Fruit fly (Drosophila melanogaster): Measurements from ENCODE around the gene Aplip1.

Aplip1 gene

dm6 chr3L:1208206-1208605 lies 12.1 kb downstream of the Aplip1 start (continued):
- no peak for TF ChIP-seq lov (optimal IDR thresholded peaks at IDR 0.05)
- TF ChIP-seq lov (GFP tag; IDR thresholded peaks at IDR 0.05) = no peak
- no peak for TF ChIP-seq C15 (GFP tag; IDR thresholded peaks at IDR 0.05)
- no peak for TF ChIP-seq Atf-2 (GFP tag; optimal IDR thresholded peaks at IDR 0.05)
- TF ChIP-seq CG9609 (GFP tag; optimal IDR thresholded peaks at IDR 0.05) = no peak
- peak; percentile 28 for TF ChIP-seq pros (GFP tag; optimal IDR thresholded peaks at IDR 0.05)
- 0 out of 2 replicates have a peak, but pooled peaks have one; percentile 37 for TF ChIP-seq tna (GFP tag; IDR thresholded peaks at IDR 0.05; ENCODE audit: partially characterized antibody)
- TF ChIP-seq CG12769 (tag; optimal IDR thresholded peaks at IDR 0.05) = peak; percentile 64
- no peak for TF ChIP-seq ac (GFP tag; optimal IDR thresholded peaks at IDR 0.05)
- TF ChIP-seq kah (GFP tag; optimal IDR thresholded peaks at IDR 0.05) = no peak
- no peak for TF ChIP-seq CG11085 (GFP tag; IDR thresholded peaks at IDR 0.05)
- no peak for TF ChIP-seq CG8290 (GFP tag; optimal IDR thresholded peaks at IDR 0.05)
- TF ChIP-seq CG8290 (tag; optimal IDR thresholded peaks at IDR 0.05) = peak in 1 of 2 experiments; percentile 7
- TF ChIP-seq CG10431 (GFP tag; optimal IDR thresholded peaks at IDR 0.05) = no peak
- no peak for TF ChIP-seq dan (GFP tag; IDR thresholded peaks at IDR 0.05)
- 0 out of 2 replicates have a peak, but pooled peaks have one; percentile 25 for TF ChIP-seq bbx (GFP tag; IDR thresholded peaks at IDR 0.05; ENCODE audit: partially characterized antibody)
- no peak for TF ChIP-seq CG17829 (tag; optimal IDR thresholded peaks at IDR 0.05)
- no peak for TF ChIP-seq dm (GFP tag; optimal IDR thresholded peaks at IDR 0.05)
- TF ChIP-seq CG30403 (GFP tag; optimal IDR thresholded peaks at IDR 0.05) = no peak
- no peak for TF ChIP-seq onecut (GFP tag; IDR thresholded peaks at IDR 0.05)
- no peak for TF ChIP-seq MBD-R2 (GFP tag; IDR thresholded peaks at IDR 0.05)
- TF ChIP-seq Blimp-1 (GFP tag; optimal IDR thresholded peaks at IDR 0.05) = peak; percentile 43
- TF ChIP-seq grau (tag; optimal IDR thresholded peaks at IDR 0.05) = no peak
- TF ChIP-seq tgo (GFP tag; IDR thresholded peaks at IDR 0.05) = no peak
- TF ChIP-seq gfzf (GFP tag; optimal IDR thresholded peaks at IDR 0.05) = no peak
- no peak for TF ChIP-seq CG15479 (GFP tag; optimal IDR thresholded peaks at IDR 0.05)
- TF ChIP-seq Dek (tag; optimal IDR thresholded peaks at IDR 0.05) = no peak
- no peak for TF ChIP-seq YL-1 (GFP tag; optimal IDR thresholded peaks at IDR 0.05)
- TF ChIP-seq tap (tag; optimal IDR thresholded peaks at IDR 0.05) = no peak
- peak; percentile 98 for TF ChIP-seq Deaf1 (tag; optimal IDR thresholded peaks at IDR 0.05)
- no peak for TF ChIP-seq CG18262 (tag; optimal IDR thresholded peaks at IDR 0.05)
- TF ChIP-seq CG12155 (GFP tag; optimal IDR thresholded peaks at IDR 0.05) = no peak
- no peak for TF ChIP-seq CG17568 (GFP tag; optimal IDR thresholded peaks at IDR 0.05)
- TF ChIP-seq CG13624 (GFP tag; optimal IDR thresholded peaks at IDR 0.05) = no peak
- TF ChIP-seq CG7839 (tag; optimal IDR thresholded peaks at IDR 0.05) = no peak
- peak; percentile 32; the same call in 1 of the 2 replicates for TF ChIP-seq CG13287 (GFP tag; IDR thresholded peaks at IDR 0.05; ENCODE audit: partially characterized antibody)
- peak; percentile 28 for TF ChIP-seq bcd (GFP tag; optimal IDR thresholded peaks at IDR 0.05)
- TF ChIP-seq az2 (GFP tag; optimal IDR thresholded peaks at IDR 0.05) = no peak
- peak; percentile 8 for TF ChIP-seq HLHmδ (GFP tag; optimal IDR thresholded peaks at IDR 0.05)
- no peak for TF ChIP-seq nerfin-2 (GFP tag; IDR thresholded peaks at IDR 0.05; ENCODE audit: partially characterized antibody)
- TF ChIP-seq Sox102F (GFP tag; optimal IDR thresholded peaks at IDR 0.05) = no peak
- no peak for TF ChIP-seq CG32767 (GFP tag; IDR thresholded peaks at IDR 0.05)
- TF ChIP-seq Dbx (GFP tag; IDR thresholded peaks at IDR 0.05) = no peak
- no peak for TF ChIP-seq Bdp1 (GFP tag; optimal IDR thresholded peaks at IDR 0.05)
- no peak for TF ChIP-seq CG3847 (GFP tag; IDR thresholded peaks at IDR 0.05)
- TF ChIP-seq CG10209 (GFP tag; optimal IDR thresholded peaks at IDR 0.05) = no peak
- TF ChIP-seq D19B (GFP tag; optimal IDR thresholded peaks at IDR 0.05) = no peak
- TF ChIP-seq ci (GFP tag; IDR thresholded peaks at IDR 0.05) = peak; percentile 52; the same call in 1 of the 3 replicates
- TF ChIP-seq CG4854 (GFP tag; optimal IDR thresholded peaks at IDR 0.05) = no peak
- TF ChIP-seq Doc2 (GFP tag; IDR thresholded peaks at IDR 0.05) = no peak
- peak; percentile 43 for TF ChIP-seq oc (tag; optimal IDR thresholded peaks at IDR 0.05)

All from whole organism, embryonic.